Fruit fly (Drosophila melanogaster): ENCODE data around the gene CG31546.

CG31546 gene

DNA sequence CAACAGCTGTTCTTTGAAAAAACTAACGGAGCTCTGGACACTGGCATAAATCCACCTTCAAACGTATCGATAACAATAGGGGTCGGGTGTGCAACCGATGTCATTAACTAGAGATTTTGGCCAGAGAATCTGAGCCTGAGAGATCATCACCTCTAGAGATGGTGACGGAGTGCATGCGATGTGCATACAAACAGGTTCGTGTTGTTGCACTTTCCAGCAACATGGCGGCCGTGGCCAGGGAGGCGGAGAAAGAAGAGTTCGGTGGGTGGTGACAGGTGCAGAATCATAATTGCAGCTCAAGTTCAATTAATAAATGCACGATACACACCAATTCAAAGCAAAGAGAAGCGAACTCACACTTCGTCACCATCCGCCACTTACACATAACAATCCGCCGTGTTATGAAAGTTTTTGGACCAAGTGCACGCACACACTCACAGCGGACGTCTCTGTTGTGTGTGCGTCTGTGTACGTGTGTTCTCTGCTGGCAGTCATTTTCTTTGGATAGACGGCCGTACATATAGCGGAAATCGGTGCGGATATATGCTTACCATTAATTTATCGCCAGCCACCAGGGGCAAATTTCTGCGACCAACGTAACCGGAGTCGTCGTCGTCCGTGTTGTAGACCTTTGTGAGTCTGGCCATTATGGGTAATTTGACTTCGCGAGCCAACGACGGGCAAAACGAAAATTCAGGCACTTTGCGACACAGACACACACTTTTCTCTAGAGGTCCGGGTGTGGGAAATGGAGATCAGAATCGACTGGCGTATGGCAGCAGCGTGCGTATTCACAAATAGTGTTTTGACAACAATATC, 23.8 kb upstream of the CG31546 start (continued):
- TF ChIP-seq cad (GFP tag; optimal IDR thresholded peaks at IDR 0.05) (no peak), CG33557 (GFP tag; optimal IDR thresholded peaks at IDR 0.05) (no peak), nau (GFP tag; optimal IDR thresholded peaks at IDR 0.05) (no peak), exex (tag; optimal IDR thresholded peaks at IDR 0.05) (no peak), CG4328 (GFP tag; optimal IDR thresholded peaks at IDR 0.05) (no peak), sisA (GFP tag; IDR thresholded peaks at IDR 0.05) (0 out of 2 replicates have a peak, but pooled peaks have one; percentile 25), mirr (GFP tag; optimal IDR thresholded peaks at IDR 0.05) (no peak), tna (GFP tag; IDR thresholded peaks at IDR 0.05; ENCODE audit: partially characterized antibody) (no peak; the same call in 1 of the 2 replicates), CG17612 (GFP tag; IDR thresholded peaks at IDR 0.05) (no peak), eve (GFP tag; optimal IDR thresholded peaks at IDR 0.05) (no peak), CG11085 (GFP tag; IDR thresholded peaks at IDR 0.05) (no peak), Bteb2 (GFP tag; optimal IDR thresholded peaks at IDR 0.05) (no peak), CG12769 (tag; optimal IDR thresholded peaks at IDR 0.05) (no peak), tgo (GFP tag; IDR thresholded peaks at IDR 0.05) (no peak), dimm (GFP tag; IDR thresholded peaks at IDR 0.05) (no peak), al (GFP tag; IDR thresholded peaks at IDR 0.05) (no peak), ranshi (GFP tag; IDR thresholded peaks at IDR 0.05) (no peak), Atf3 (GFP tag; optimal IDR thresholded peaks at IDR 0.05) (no peak), CG7556 (GFP tag; optimal IDR thresholded peaks at IDR 0.05) (no peak), CG2202 (tag; optimal IDR thresholded peaks at IDR 0.05) (no peak), Tbp (GFP tag; optimal IDR thresholded peaks at IDR 0.05) (no peak), Ets97D (GFP tag; optimal IDR thresholded peaks at IDR 0.05) (no peak), CG7987 (GFP tag; optimal IDR thresholded peaks at IDR 0.05) (no peak), Ptx1 (GFP tag; IDR thresholded peaks at IDR 0.05) (no peak), CG9727 (GFP tag; optimal IDR thresholded peaks at IDR 0.05) (no peak), CG8089 (GFP tag; optimal IDR thresholded peaks at IDR 0.05) (no peak), CG7839 (tag; optimal IDR thresholded peaks at IDR 0.05) (no peak), CG7271 (tag; optimal IDR thresholded peaks at IDR 0.05) (no peak), Hr78 (GFP tag; optimal IDR thresholded peaks at IDR 0.05) (no peak), ab (GFP tag; optimal IDR thresholded peaks at IDR 0.05) (peak; percentile 4), ERR (GFP tag; optimal IDR thresholded peaks at IDR 0.05) (peak; percentile 1), lov (optimal IDR thresholded peaks at IDR 0.05) (no peak), lov (GFP tag; IDR thresholded peaks at IDR 0.05) (no peak), CG7357 (GFP tag; IDR thresholded peaks at IDR 0.05) (no peak), ash1 (GFP tag; optimal IDR thresholded peaks at IDR 0.05) (no peak), Antp (GFP tag; optimal IDR thresholded peaks at IDR 0.05) (peak; percentile 3), CG31224 (GFP tag; IDR thresholded peaks at IDR 0.05) (no peak), insv (GFP tag; optimal IDR thresholded peaks at IDR 0.05) (no peak), CG9817 (tag; optimal IDR thresholded peaks at IDR 0.05) (no peak), CG15479 (GFP tag; optimal IDR thresholded peaks at IDR 0.05) (peak; percentile 56), abd-A (tag; optimal IDR thresholded peaks at IDR 0.05) (no peak), grau (tag; optimal IDR thresholded peaks at IDR 0.05) (no peak), sug (tag; optimal IDR thresholded peaks at IDR 0.05) (no peak), tup (GFP tag; optimal IDR thresholded peaks at IDR 0.05) (no peak), slou (GFP tag; optimal IDR thresholded peaks at IDR 0.05) (no peak), CG10462 (GFP tag; optimal IDR thresholded peaks at IDR 0.05) (no peak), CG30403 (GFP tag; optimal IDR thresholded peaks at IDR 0.05) (no peak), CG30431 (GFP tag; optimal IDR thresholded peaks at IDR 0.05) (no peak), nerfin-1 (tag; optimal IDR thresholded peaks at IDR 0.05) (no peak), psq (GFP tag; optimal IDR thresholded peaks at IDR 0.05) (no peak)
